Worm (Caenorhabditis elegans): ENCODE data around the gene psme-3.

Gene psme-3

DNA sequence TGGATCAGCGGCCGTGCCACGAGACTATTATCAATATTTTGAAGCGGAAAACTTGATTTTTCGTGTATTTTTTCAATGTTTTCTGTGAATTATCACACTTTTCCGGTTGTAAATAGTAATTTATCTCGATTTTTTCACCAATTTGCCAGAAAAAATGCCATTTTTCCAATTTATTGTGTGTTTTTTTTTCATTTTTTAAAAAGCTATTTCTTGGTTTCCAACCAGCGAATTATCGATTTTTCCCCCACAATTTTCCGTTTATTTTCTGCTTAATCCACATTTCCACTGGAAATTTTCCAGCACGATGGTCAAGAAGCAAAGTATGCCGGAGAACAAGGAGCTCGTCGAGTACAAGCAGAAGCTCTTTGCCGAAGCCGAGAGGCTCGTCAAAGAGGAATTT lies at the start of gene psme-3:
Gene psme-3 (plus strand): TSS at position 301 of the 400 bp plus-strand sequence.
- TF ChIP-seq ceh-14 (tag; optimal IDR thresholded peaks at IDR 0.05), result no peak
- no peak for TF ChIP-seq npax-4 (tag; optimal IDR thresholded peaks at IDR 0.05)
- TF ChIP-seq ref-2 (tag; optimal IDR thresholded peaks at IDR 0.05), result no peak
- TF ChIP-seq ceh-24 (tag; optimal IDR thresholded peaks at IDR 0.05), result no peak
- no peak for TF ChIP-seq K02D7.2 (tag; optimal IDR thresholded peaks at IDR 0.05)
- TF ChIP-seq F13H6.1 (tag; optimal IDR thresholded peaks at IDR 0.05), result no peak
- no peak for TF ChIP-seq ets-4 (tag; optimal IDR thresholded peaks at IDR 0.05)
- no peak for TF ChIP-seq C38D4.7 (GFP tag; optimal IDR thresholded peaks at IDR 0.05)
- TF ChIP-seq ceh-31 (tag; optimal IDR thresholded peaks at IDR 0.05), result no peak
- TF ChIP-seq lim-6 (tag; optimal IDR thresholded peaks at IDR 0.05), result no peak
- TF ChIP-seq dve-1 (tag; optimal IDR thresholded peaks at IDR 0.05), result no peak
- no peak for TF ChIP-seq pqm-1 (tag; optimal IDR thresholded peaks at IDR 0.05)
- TF ChIP-seq ceh-2 (tag; optimal IDR thresholded peaks at IDR 0.05), result no peak
- TF ChIP-seq ceh-45 (GFP tag; IDR thresholded peaks at IDR 0.05), result no peak
- TF ChIP-seq ceh-34 (tag; optimal IDR thresholded peaks at IDR 0.05), result no peak
- TF ChIP-seq elt-2 (tag; optimal IDR thresholded peaks at IDR 0.05), result no peak
- no peak for TF ChIP-seq unc-55 (GFP tag; optimal IDR thresholded peaks at IDR 0.05)
- no peak for TF ChIP-seq fkh-10 (GFP tag; optimal IDR thresholded peaks at IDR 0.05)

DNA sequence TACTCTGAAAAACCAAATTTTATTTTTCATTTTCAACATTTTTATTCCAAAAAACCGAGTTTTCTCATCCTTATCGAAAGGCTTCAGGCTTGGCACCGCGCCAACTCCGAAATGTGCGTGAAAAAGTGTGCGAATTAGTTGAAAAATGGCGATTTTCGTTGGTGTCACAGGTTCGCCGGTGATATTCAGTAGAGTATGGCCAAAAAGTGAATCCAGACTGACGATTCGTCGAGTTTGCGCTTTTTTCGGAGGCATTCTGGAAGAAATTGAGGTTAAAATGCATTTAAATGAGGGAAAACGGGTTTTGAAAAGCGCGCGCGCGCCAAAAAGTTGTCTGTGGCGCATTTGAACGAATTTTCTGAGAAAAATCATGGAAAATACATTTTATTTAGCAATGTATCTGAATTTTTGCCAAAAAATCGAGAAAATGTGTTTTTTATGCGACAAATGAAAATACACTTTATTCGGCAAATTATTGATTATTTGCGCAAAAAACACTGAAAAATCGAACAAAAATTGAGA lies 44.4 kb upstream of the psme-3 start, which contains the start of the genes Y66D12A.16 and such-1:
Gene Y66D12A.16 (plus strand): TSS at position 51 of the 522 bp plus-strand sequence.
Gene such-1 (minus strand): TSS at position 256 of the 522 bp plus-strand sequence.
- no peak for TF ChIP-seq npax-4 (tag; optimal IDR thresholded peaks at IDR 0.05)
- TF ChIP-seq che-1 (tag; optimal IDR thresholded peaks at IDR 0.05), result no peak
- TF ChIP-seq zip-5 (tag; optimal IDR thresholded peaks at IDR 0.05), result no peak
- no peak for TF ChIP-seq unc-42 (tag; optimal IDR thresholded peaks at IDR 0.05)
- no peak for TF ChIP-seq T23F11.4 (GFP tag; optimal IDR thresholded peaks at IDR 0.05)
- no peak for TF ChIP-seq ceh-2 (tag; optimal IDR thresholded peaks at IDR 0.05)
- no peak for TF ChIP-seq ceh-24 (tag; optimal IDR thresholded peaks at IDR 0.05)
- TF ChIP-seq F13H6.1 (tag; optimal IDR thresholded peaks at IDR 0.05), result no peak
- no peak for TF ChIP-seq pat-9 (tag; optimal IDR thresholded peaks at IDR 0.05)
- no peak for TF ChIP-seq ceh-30 (tag; optimal IDR thresholded peaks at IDR 0.05)
- no peak for TF ChIP-seq fax-1 (tag; optimal IDR thresholded peaks at IDR 0.05)
- no peak for TF ChIP-seq rnt-1 (tag; optimal IDR thresholded peaks at IDR 0.05)
- TF ChIP-seq ceh-6 (GFP tag; optimal IDR thresholded peaks at IDR 0.05), result no peak
- TF ChIP-seq hlh-30 (tag; optimal IDR thresholded peaks at IDR 0.05; ENCODE audit: insufficient read depth), result no peak
- no peak for TF ChIP-seq unc-3 (GFP tag; conservative IDR thresholded peaks at IDR 0.05)
- no peak for TF ChIP-seq unc-3 (tag; optimal IDR thresholded peaks at IDR 0.05)
- no peak for TF ChIP-seq dmd-4 (tag; optimal IDR thresholded peaks at IDR 0.05; ENCODE audit: borderline replicate concordance)
- no peak for TF ChIP-seq lim-6 (tag; optimal IDR thresholded peaks at IDR 0.05)

DNA sequence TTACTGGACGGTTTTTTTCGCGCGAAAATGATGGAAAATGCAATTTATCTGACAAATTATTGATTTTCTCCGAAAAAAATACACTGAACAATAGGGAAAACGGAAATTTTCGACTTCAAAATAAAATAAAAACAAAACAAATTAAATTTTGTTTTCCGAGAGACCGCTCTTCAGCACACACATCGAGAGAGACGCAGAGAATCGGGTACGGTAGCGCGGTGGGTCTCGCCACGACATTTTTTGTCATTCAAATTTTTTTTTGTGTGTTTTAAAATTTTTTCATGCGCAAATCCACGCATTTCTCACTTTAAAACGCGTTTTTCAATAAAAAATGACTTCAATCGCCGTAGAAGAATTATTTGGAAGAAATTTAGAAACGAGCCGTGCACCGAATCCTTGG lies 43.9 kb upstream of the psme-3 start:
- TF ChIP-seq T23F11.4 (GFP tag; optimal IDR thresholded peaks at IDR 0.05) (no peak), ceh-31 (tag; optimal IDR thresholded peaks at IDR 0.05) (no peak), madf-2 (tag; optimal IDR thresholded peaks at IDR 0.05) (no peak), hlh-13 (GFP tag; optimal IDR thresholded peaks at IDR 0.05) (no peak), fkh-10 (GFP tag; optimal IDR thresholded peaks at IDR 0.05) (no peak), lin-11 (tag; optimal IDR thresholded peaks at IDR 0.05) (no peak), ceh-9 (tag; optimal IDR thresholded peaks at IDR 0.05) (no peak), ceh-18 (tag; optimal IDR thresholded peaks at IDR 0.05) (no peak), ets-4 (tag; optimal IDR thresholded peaks at IDR 0.05) (no peak), ztf-16 (tag; optimal IDR thresholded peaks at IDR 0.05) (no peak), dve-1 (tag; optimal IDR thresholded peaks at IDR 0.05) (no peak), hlh-8 (tag; optimal IDR thresholded peaks at IDR 0.05) (no peak), F13H6.1 (tag; optimal IDR thresholded peaks at IDR 0.05) (no peak), unc-3 (GFP tag; conservative IDR thresholded peaks at IDR 0.05) (no peak), unc-3 (tag; optimal IDR thresholded peaks at IDR 0.05) (no peak), pax-1 (tag; optimal IDR thresholded peaks at IDR 0.05) (no peak), ceh-48 (tag; optimal IDR thresholded peaks at IDR 0.05) (no peak), ceh-34 (tag; optimal IDR thresholded peaks at IDR 0.05) (no peak)

Measured in whole organism, late embryonic.